Fruit fly (Drosophila melanogaster) whole organism, pupa: ENCODE results near the gene Prosbeta6.

Experiments
- CG10348 ChIP-seq: fragments of 200-800 bp; sonication (Bioruptor generic); IDR thresholded peaks from 2 replicates; pipeline ENCODE4 v1.3.6; 2022; ENCODE audit warnings: missing biosample characterization, missing genetic modification characterization
- CG12605 ChIP-seq: fragments of 200-800 bp; sonication (Bioruptor generic); IDR thresholded peaks from 2 replicates; pipeline ENCODE4 v1.3.6; 2022; ENCODE audit warnings: missing biosample characterization, missing genetic modification characterization
- CG13204 ChIP-seq: fragments of 200-800 bp; sonication (Bioruptor generic); optimal IDR thresholded peaks from 2 replicates; lab custom pipeline; 2018; ENCODE audit warnings: missing biosample characterization, mild to moderate bottlenecking, missing genetic modification characterization, moderate library complexity
- CG14655 ChIP-seq: fragments of 200-800 bp; sonication (Bioruptor generic); optimal IDR thresholded peaks from 3 replicates; lab custom pipeline; 2017; ENCODE audit warnings: mild to moderate bottlenecking, missing biosample characterization, missing genetic modification reagents, missing genetic modification characterization
- CG15710 ChIP-seq: fragments of 200-800 bp; sonication (Bioruptor generic); optimal IDR thresholded peaks from 2 replicates; lab custom pipeline; 2018; ENCODE audit warnings: missing biosample characterization, mild to moderate bottlenecking, missing genetic modification characterization, moderate library complexity
- CG17806 ChIP-seq: fragments of 200-800 bp; sonication (Bioruptor generic); optimal IDR thresholded peaks from 2 replicates; lab custom pipeline; 2018; ENCODE audit warnings: missing biosample characterization, mild to moderate bottlenecking, missing genetic modification characterization, moderate library complexity
- CG32121 ChIP-seq: fragments of 200-800 bp; sonication (Bioruptor generic); IDR thresholded peaks from 2 replicates; pipeline ENCODE4 v1.3.6; 2022; ENCODE audit warnings: missing biosample characterization, missing genetic modification characterization
- CG34367 ChIP-seq: fragments of 200-800 bp; sonication (Bioruptor generic); optimal IDR thresholded peaks from 2 replicates; lab custom pipeline; 2018; ENCODE audit warnings: missing biosample characterization, mild to moderate bottlenecking, missing genetic modification characterization
- CG4496 ChIP-seq: fragments of 200-800 bp; sonication (Bioruptor generic); IDR thresholded peaks from 3 replicates; pipeline ENCODE4 v1.3.6; 2022; ENCODE audit warnings: missing biosample characterization, missing genetic modification characterization
- CG8159 ChIP-seq: fragments of 200-800 bp; sonication (Bioruptor generic); optimal IDR thresholded peaks from 3 replicates; lab custom pipeline; 2018; ENCODE audit warnings: missing biosample characterization, mild to moderate bottlenecking, missing genetic modification characterization, moderate library complexity
- CG8301 ChIP-seq: fragments of 200-800 bp; sonication (Bioruptor generic); optimal IDR thresholded peaks from 2 replicates; lab custom pipeline; 2018; ENCODE audit warnings: missing biosample characterization, mild to moderate bottlenecking, missing genetic modification characterization
- CG9948 ChIP-seq: fragments of 200-800 bp; sonication (Bioruptor generic); optimal IDR thresholded peaks from 2 replicates; lab custom pipeline; 2018; ENCODE audit warnings: missing biosample characterization, mild to moderate bottlenecking, missing genetic modification characterization, moderate library complexity
- D1 ChIP-seq: fragments of 200-800 bp; sonication (Bioruptor generic); optimal IDR thresholded peaks from 2 replicates; lab custom pipeline; 2018; ENCODE audit warnings: missing biosample characterization, mild to moderate bottlenecking, missing genetic modification characterization, moderate library complexity
- EcR ChIP-seq: fragments of 200-800 bp; sonication (Bioruptor generic); optimal IDR thresholded peaks from 3 replicates; lab custom pipeline; 2019; ENCODE audit warnings: missing biosample characterization, missing genetic modification characterization, mild to moderate bottlenecking, moderate library complexity, missing genetic modification reagents
- Ets98B ChIP-seq: fragments of 200-800 bp; sonication (Bioruptor generic); IDR thresholded peaks from 2 replicates; pipeline ENCODE4 v1.3.6; 2022; ENCODE audit warnings: missing biosample characterization, missing genetic modification characterization
- Pif1A ChIP-seq: fragments of 200-800 bp; sonication (Bioruptor generic); optimal IDR thresholded peaks from 3 replicates; lab custom pipeline; 2016; ENCODE audit warnings: missing biosample characterization, missing genetic modification characterization
- Pif1B ChIP-seq: fragments of 200-800 bp; sonication (Bioruptor generic); optimal IDR thresholded peaks from 3 replicates; lab custom pipeline; 2016; ENCODE audit warnings: missing biosample characterization, missing genetic modification characterization
- Snoo ChIP-seq: fragments of 200-800 bp; sonication (Bioruptor generic); optimal IDR thresholded peaks from 3 replicates; lab custom pipeline; 2017; ENCODE audit warnings: missing biosample characterization, mild to moderate bottlenecking, missing genetic modification characterization, inconsistent platforms
- fd96Ca ChIP-seq: fragments of 200-800 bp; sonication (Bioruptor generic); IDR thresholded peaks from 3 replicates; pipeline ENCODE4 v1.3.6; 2022; ENCODE audit warnings: missing biosample characterization, missing genetic modification characterization
- gl ChIP-seq: fragments of 200-800 bp; sonication (Bioruptor generic); optimal IDR thresholded peaks from 2 replicates; lab custom pipeline; 2018; ENCODE audit warnings: missing biosample characterization, mild to moderate bottlenecking, missing genetic modification characterization
- rn ChIP-seq: fragments of 200-800 bp; sonication (Bioruptor generic); IDR thresholded peaks from 2 replicates; pipeline ENCODE4 v1.3.6; 2022; ENCODE audit warnings: missing biosample characterization, missing genetic modification characterization

Gene Prosbeta6

dm6 chr3L:16641094-16641493 is 30.9 kb upstream of the Prosbeta6 start:
- TF ChIP-seq CG10348 (GFP tag; lab: Robert Waterston, UW) = no peak

- TF ChIP-seq Snoo = peak; percentile 34
- TF ChIP-seq CG10348 (GFP tag; lab: Robert Waterston, UW) = no peak
These were observed 30.4 kb upstream of the Prosbeta6 start for dm6 chr3L:16640509-16641068.

- TF ChIP-seq CG14655 (peak; percentile 3), CG9948 (tag; lab: Kevin White, UChicago) (peak; percentile 2), CG12605 (GFP tag; lab: Robert Waterston, UW) (no peak), CG13204 (GFP tag; lab: Kevin White, UChicago) (no peak), CG8301 (no peak), Pif1B (GFP tag; lab: Kevin White, UChicago) (no peak), Snoo (peak; percentile 27), fd96Ca (GFP tag; lab: Robert Waterston, UW) (no peak), CG4496 (GFP tag; lab: Robert Waterston, UW) (no peak), CG10348 (GFP tag; lab: Robert Waterston, UW) (no peak), Pif1A (GFP tag; lab: Kevin White, UChicago) (no peak), CG34367 (tag; lab: Kevin White, UChicago) (no peak), CG15710 (tag; lab: Kevin White, UChicago) (peak; percentile 2), Ets98B (GFP tag; lab: Robert Waterston, UW) (peak; percentile 34; the same call in 1 of the 2 replicates), gl (tag; lab: Kevin White, UChicago) (no peak), rn (GFP tag; lab: Robert Waterston, UW) (no peak), CG17806 (tag; lab: Kevin White, UChicago) (no peak), EcR (GFP tag; lab: Kevin White, UChicago) (peak; percentile 80), CG32121 (GFP tag; lab: Robert Waterston, UW) (no peak; the same call in 1 of the 2 replicates), CG8159 (tag; lab: Kevin White, UChicago) (peak; percentile 47), D1 (tag; lab: Kevin White, UChicago) (no peak)
- TF ChIP-seq, all 21 proteins: peak for 7
These were observed 28.6 kb upstream of the Prosbeta6 start for dm6 chr3L:16638639-16639388.

- TF ChIP-seq CG12605 (GFP tag; lab: Robert Waterston, UW) (no peak), Pif1B (GFP tag; lab: Kevin White, UChicago) (peak; percentile 30), CG10348 (GFP tag; lab: Robert Waterston, UW) (no peak), D1 (tag; lab: Kevin White, UChicago) (no peak), CG8301 (peak; percentile 9), CG4496 (GFP tag; lab: Robert Waterston, UW) (0 out of 3 replicates have a peak, but pooled peaks have one; percentile 23), EcR (GFP tag; lab: Kevin White, UChicago) (no peak), Pif1A (GFP tag; lab: Kevin White, UChicago) (peak; percentile 40), Snoo (no peak), fd96Ca (GFP tag; lab: Robert Waterston, UW) (no peak), CG14655 (peak; percentile 27), Ets98B (GFP tag; lab: Robert Waterston, UW) (peak; percentile 14; the same call in 1 of the 2 replicates), rn (GFP tag; lab: Robert Waterston, UW) (no peak)
These were observed 25.5 kb upstream of the Prosbeta6 start for dm6 chr3L:16635566-16636210.

dm6 chr3L:16634529-16634928 is 24.3 kb upstream of the Prosbeta6 start:
- TF ChIP-seq CG10348 (GFP tag; lab: Robert Waterston, UW) = no peak
- no peak for TF ChIP-seq CG12605 (GFP tag; lab: Robert Waterston, UW)
- TF ChIP-seq rn (GFP tag; lab: Robert Waterston, UW) = no peak
- TF ChIP-seq CG34367 (tag; lab: Kevin White, UChicago) = no peak
- peak; percentile 31 for TF ChIP-seq CG14655
- no peak for TF ChIP-seq fd96Ca (GFP tag; lab: Robert Waterston, UW)
- TF ChIP-seq Pif1B (GFP tag; lab: Kevin White, UChicago) = no peak
- TF ChIP-seq CG8301 = peak; percentile 31
- TF ChIP-seq EcR (GFP tag; lab: Kevin White, UChicago) = no peak
- TF ChIP-seq Snoo = no peak
- no peak for TF ChIP-seq Ets98B (GFP tag; lab: Robert Waterston, UW)
- TF ChIP-seq CG17806 (tag; lab: Kevin White, UChicago) = peak; percentile 26
- no peak for TF ChIP-seq CG32121 (GFP tag; lab: Robert Waterston, UW)
- TF ChIP-seq CG15710 (tag; lab: Kevin White, UChicago) = peak; percentile 9
- peak; percentile 31; the same call in 2 of the 3 replicates for TF ChIP-seq CG4496 (GFP tag; lab: Robert Waterston, UW)
- peak; percentile 45 for TF ChIP-seq CG8159 (tag; lab: Kevin White, UChicago)
- peak; percentile 7 for TF ChIP-seq D1 (tag; lab: Kevin White, UChicago)
- peak; percentile 17 for TF ChIP-seq Pif1A (GFP tag; lab: Kevin White, UChicago)
- no peak for TF ChIP-seq gl (tag; lab: Kevin White, UChicago)
- TF ChIP-seq CG9948 (tag; lab: Kevin White, UChicago) = peak; percentile 55
- no peak for TF ChIP-seq CG13204 (GFP tag; lab: Kevin White, UChicago)
- TF ChIP-seq, all 21 proteins: peak for 9
